Fruit fly (Drosophila melanogaster): Measurements from ENCODE around the gene CG31010.

CG31010 gene

DNA sequence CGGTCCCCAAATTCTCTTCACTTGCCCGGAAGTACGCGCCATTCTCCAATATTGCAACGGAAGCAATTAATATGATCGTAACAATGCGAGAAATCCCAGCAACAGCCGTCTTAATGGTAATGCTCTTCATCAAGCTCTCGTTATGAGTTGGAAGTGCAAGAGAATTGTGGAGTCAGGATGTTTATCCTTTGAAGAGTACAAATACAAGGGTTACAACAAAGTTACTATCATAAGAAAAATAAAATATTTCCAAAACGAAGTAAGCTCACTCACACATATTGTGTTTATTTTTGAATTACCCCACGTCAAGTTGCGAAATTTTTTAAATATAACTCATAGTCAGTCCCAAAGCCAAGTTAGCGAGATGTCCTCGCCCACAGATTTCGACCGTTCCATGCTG, 36.7 kb upstream of the CG31010 start, which contains the start of gene CG15543:
CG15543 (plus strand) TSS at position 301 of the 400 bp plus-strand sequence.
- no peak for TF ChIP-seq Hnf4 (GFP tag; optimal IDR thresholded peaks at IDR 0.05)
- no peak for TF ChIP-seq tai (GFP tag; optimal IDR thresholded peaks at IDR 0.05)
- TF ChIP-seq h (GFP tag; optimal IDR thresholded peaks at IDR 0.05): no peak
- TF ChIP-seq Myc (optimal IDR thresholded peaks at IDR 0.05): no peak
- no peak for TF ChIP-seq ey (GFP tag; optimal IDR thresholded peaks at IDR 0.05)
- TF ChIP-seq sv (GFP tag; optimal IDR thresholded peaks at IDR 0.05): no peak
- TF ChIP-seq psq (GFP tag; optimal IDR thresholded peaks at IDR 0.05): no peak
- TF ChIP-seq usp (GFP tag; optimal IDR thresholded peaks at IDR 0.05): no peak
- TF ChIP-seq HLH106 (tag; optimal IDR thresholded peaks at IDR 0.05): no peak

DNA sequence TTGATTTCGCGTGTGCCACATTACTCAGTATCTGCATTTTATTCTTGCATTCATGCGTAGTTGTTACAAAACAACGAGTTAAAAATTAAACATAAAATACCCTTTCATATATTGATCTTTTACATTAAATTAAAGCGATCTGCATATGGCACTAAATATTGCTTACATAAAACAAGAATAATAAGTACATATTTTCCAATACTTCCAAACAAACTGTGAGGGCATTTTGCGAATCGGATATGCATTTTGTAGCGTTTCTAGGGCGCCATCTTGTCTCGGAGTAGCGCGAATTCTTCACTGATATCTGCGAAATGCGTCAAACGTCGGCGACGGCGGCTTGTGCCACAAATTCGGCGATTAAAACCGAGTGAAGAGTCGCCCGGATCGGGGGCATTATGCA, 35.5 kb upstream of the CG31010 start:
- TF ChIP-seq dl (GFP tag; optimal IDR thresholded peaks at IDR 0.05; ENCODE audit: insufficient read depth in 1 of 2, partially characterized antibody in 2 of 2) (no peak), dmrt93B (GFP tag; optimal IDR thresholded peaks at IDR 0.05) (no peak), fru (GFP tag; optimal IDR thresholded peaks at IDR 0.05) (no peak), dsf (GFP tag; optimal IDR thresholded peaks at IDR 0.05; ENCODE audit: borderline replicate concordance) (no peak), CG9705 (GFP tag; optimal IDR thresholded peaks at IDR 0.05) (no peak), Dfd (GFP tag; optimal IDR thresholded peaks at IDR 0.05) (no peak), HLH106 (tag; optimal IDR thresholded peaks at IDR 0.05) (no peak), Hnf4 (GFP tag; optimal IDR thresholded peaks at IDR 0.05) (no peak), OdsH (GFP tag; optimal IDR thresholded peaks at IDR 0.05) (no peak), GATAd (GFP tag; optimal IDR thresholded peaks at IDR 0.05) (no peak), Myc (optimal IDR thresholded peaks at IDR 0.05) (no peak), tai (GFP tag; optimal IDR thresholded peaks at IDR 0.05) (no peak), brk (GFP tag; optimal IDR thresholded peaks at IDR 0.05) (no peak), Rel (GFP tag; optimal IDR thresholded peaks at IDR 0.05) (no peak), Rel (tag; optimal IDR thresholded peaks at IDR 0.05) (no peak), Mio (GFP tag; optimal IDR thresholded peaks at IDR 0.05) (no peak), Hr78 (GFP tag; optimal IDR thresholded peaks at IDR 0.05) (no peak)

DNA sequence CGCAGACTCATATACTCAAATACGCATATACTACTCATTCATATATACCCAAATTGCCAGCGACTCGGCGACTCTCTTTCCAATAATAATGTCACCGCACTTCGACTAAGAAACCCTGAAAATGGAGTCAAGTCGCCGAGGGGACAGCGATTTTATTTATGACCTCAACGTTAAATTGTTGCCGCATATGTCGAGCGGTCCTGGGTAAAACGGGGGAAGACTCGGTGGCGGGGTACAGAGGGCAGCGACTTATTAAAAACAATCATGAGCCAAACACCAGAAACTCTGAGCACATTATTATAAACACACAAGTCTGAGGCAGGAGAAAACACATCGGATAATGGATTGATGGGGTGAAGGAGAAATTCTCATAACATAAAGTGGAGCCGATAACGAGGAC, 29.1 kb upstream of the CG31010 start:
- TF ChIP-seq br (GFP tag; optimal IDR thresholded peaks at IDR 0.05) (no peak), sage (GFP tag; optimal IDR thresholded peaks at IDR 0.05) (no peak), Hr78 (GFP tag; optimal IDR thresholded peaks at IDR 0.05) (no peak), N (GFP tag; optimal IDR thresholded peaks at IDR 0.05) (no peak), pan (optimal IDR thresholded peaks at IDR 0.05) (no peak), tai (GFP tag; optimal IDR thresholded peaks at IDR 0.05) (no peak)

DNA sequence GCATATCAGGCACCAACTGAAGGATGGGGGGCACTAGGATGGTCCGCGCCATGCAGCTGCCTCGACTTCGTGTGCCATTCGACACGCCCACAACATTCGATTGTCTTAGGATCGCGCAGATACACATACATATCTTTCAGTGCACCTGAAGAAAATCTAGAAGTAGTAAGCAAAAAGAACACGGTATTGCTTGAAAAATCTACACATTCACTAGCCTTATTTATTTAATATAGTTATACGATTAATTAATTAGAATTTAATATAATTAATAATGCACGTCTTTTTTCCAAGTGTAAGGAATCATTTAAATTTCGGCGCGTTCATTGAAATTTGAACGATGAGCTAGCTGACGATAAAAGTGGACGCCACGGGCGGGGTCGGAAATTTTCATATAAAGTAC, 28.7 kb upstream of the CG31010 start:
- TF ChIP-seq rgr (GFP tag; optimal IDR thresholded peaks at IDR 0.05): no peak
- no peak for TF ChIP-seq Vsx2 (GFP tag; optimal IDR thresholded peaks at IDR 0.05; ENCODE audit: partially characterized antibody)
- TF ChIP-seq woc (GFP tag; optimal IDR thresholded peaks at IDR 0.05): no peak
- no peak for TF ChIP-seq dsf (GFP tag; optimal IDR thresholded peaks at IDR 0.05; ENCODE audit: borderline replicate concordance)
- TF ChIP-seq h (GFP tag; optimal IDR thresholded peaks at IDR 0.05): no peak
- no peak for TF ChIP-seq Hnf4 (GFP tag; optimal IDR thresholded peaks at IDR 0.05)
- no peak for TF ChIP-seq Jra (GFP tag; optimal IDR thresholded peaks at IDR 0.05)
- TF ChIP-seq ey (GFP tag; optimal IDR thresholded peaks at IDR 0.05): no peak
- no peak for TF ChIP-seq CG9705 (GFP tag; optimal IDR thresholded peaks at IDR 0.05)

DNA sequence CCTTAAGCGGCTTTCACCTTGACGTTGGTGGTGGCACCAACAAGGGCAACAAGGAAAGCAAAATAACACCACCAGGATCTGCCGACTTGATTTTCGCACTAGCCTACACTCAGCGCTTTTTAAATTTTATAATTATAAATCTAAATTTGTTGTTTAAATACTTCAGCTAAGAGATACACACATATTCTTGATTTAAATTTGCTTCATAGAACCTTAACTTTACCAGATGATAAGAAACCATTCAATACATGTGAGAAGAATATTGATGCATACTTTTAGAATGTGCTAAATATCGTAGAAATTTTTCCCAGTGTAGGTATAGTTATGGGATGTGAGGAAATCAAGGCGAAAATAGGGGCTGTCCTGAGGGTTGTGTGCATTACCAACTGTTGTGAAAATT, 27.2 kb upstream of the CG31010 start:
- no peak for TF ChIP-seq fru (GFP tag; optimal IDR thresholded peaks at IDR 0.05)
- peak; percentile 21 for TF ChIP-seq h (GFP tag; optimal IDR thresholded peaks at IDR 0.05)
- TF ChIP-seq foxo (GFP tag; optimal IDR thresholded peaks at IDR 0.05): peak in 1 of 2 experiments; percentile 34

DNA sequence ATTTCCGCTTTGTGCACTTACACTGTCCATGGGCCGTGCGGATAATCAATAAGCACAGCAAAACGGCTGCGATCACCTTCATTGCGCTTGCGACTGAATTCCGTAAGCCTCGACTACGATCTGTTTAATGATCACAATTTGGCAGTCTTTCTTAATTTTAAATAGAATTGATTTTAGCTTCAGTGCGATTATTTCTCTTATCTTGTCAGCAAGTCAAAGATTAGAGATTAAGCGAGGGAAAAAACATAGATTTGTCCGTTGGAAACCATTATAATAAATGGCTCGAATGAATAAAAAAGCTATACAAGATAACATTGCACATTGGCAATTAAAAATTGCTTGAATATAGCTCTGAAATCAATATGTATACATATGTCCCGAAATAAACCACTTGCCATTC, 25.1 kb upstream of the CG31010 start, which contains the start of gene CG11313:
CG11313 (minus strand) TSS at position 101 of the 400 bp plus-strand sequence.
- TF ChIP-seq brk (GFP tag; optimal IDR thresholded peaks at IDR 0.05) (no peak), Vsx2 (GFP tag; optimal IDR thresholded peaks at IDR 0.05; ENCODE audit: partially characterized antibody) (no peak), h (GFP tag; optimal IDR thresholded peaks at IDR 0.05) (no peak), rgr (GFP tag; optimal IDR thresholded peaks at IDR 0.05) (no peak), CrebA (GFP tag; optimal IDR thresholded peaks at IDR 0.05; ENCODE audit: borderline replicate concordance) (no peak), sage (GFP tag; optimal IDR thresholded peaks at IDR 0.05) (no peak), br (GFP tag; optimal IDR thresholded peaks at IDR 0.05) (no peak), GATAd (GFP tag; optimal IDR thresholded peaks at IDR 0.05) (no peak), Sp1 (GFP tag; optimal IDR thresholded peaks at IDR 0.05) (no peak), tai (GFP tag; optimal IDR thresholded peaks at IDR 0.05) (no peak), dl (GFP tag; optimal IDR thresholded peaks at IDR 0.05; ENCODE audit: insufficient read depth in 1 of 2, partially characterized antibody in 2 of 2) (no peak), CG9705 (GFP tag; optimal IDR thresholded peaks at IDR 0.05) (no peak)
